Worm (Caenorhabditis elegans) whole organism, young adult: ENCODE measurements around the gene rnh-1.1.
A peak's percentile ranks its signal among the peaks of the same experiment; 100 is the strongest.

Experiments used
- B0019.2 ChIP-seq: fragments of 200-800 bp; sonication (Bioruptor generic); conservative IDR thresholded peaks from 2 replicates; pipeline ENCODE4 v1.3.6; 2022; ENCODE audit warnings: missing genetic modification reagents, missing genetic modification characterization, missing compliant biosample characterization
- F33H1.4 ChIP-seq: fragments of 200-800 bp; sonication (Bioruptor generic); IDR thresholded peaks from 2 replicates; pipeline ENCODE4 v1.3.6; 2022; ENCODE audit warnings: missing genetic modification reagents, missing genetic modification characterization, missing compliant biosample characterization
- F39B2.1 ChIP-seq: fragments of 200-800 bp; sonication (Bioruptor generic); IDR thresholded peaks from 2 replicates; pipeline ENCODE4 v1.3.6; 2022; ENCODE audit warnings: missing genetic modification reagents, missing genetic modification characterization, missing compliant biosample characterization
- F52B5.7 ChIP-seq: sonication (generic microtip); optimal IDR thresholded peaks from 2 replicates; lab custom pipeline; 2016; ENCODE audit warnings: mild to moderate bottlenecking, missing genetic modification characterization, missing compliant biosample characterization
- F57C9.4 ChIP-seq: sonication (generic microtip); optimal IDR thresholded peaks from 2 replicates; lab custom pipeline; 2017; ENCODE audit warnings: mild to moderate bottlenecking, missing genetic modification characterization, missing compliant biosample characterization
- K11D2.4 ChIP-seq: fragments of 200-800 bp; sonication (Bioruptor generic); IDR thresholded peaks from 2 replicates; pipeline ENCODE4 v1.3.6; 2022; ENCODE audit warnings: missing genetic modification reagents, missing genetic modification characterization, missing compliant biosample characterization
- Y67H2A.10 ChIP-seq: fragments of 200-800 bp; sonication (Bioruptor generic); conservative IDR thresholded peaks from 2 replicates; pipeline ENCODE4 v1.3.6; 2022; ENCODE audit warnings: missing genetic modification reagents, missing genetic modification characterization, missing compliant biosample characterization
- Y79H2A.3 ChIP-seq: fragments of 200-800 bp; sonication (Bioruptor generic); conservative IDR thresholded peaks from 2 replicates; pipeline ENCODE4 v1.3.6; 2022; ENCODE audit warnings: missing genetic modification reagents, missing genetic modification characterization, missing compliant biosample characterization
- akir-1 ChIP-seq: fragments of 200-800 bp; sonication (Bioruptor generic); optimal IDR thresholded peaks from 2 replicates; lab custom pipeline; 2018; ENCODE audit warnings: mild to moderate bottlenecking, missing genetic modification characterization, moderate library complexity, missing compliant biosample characterization
- atf-7 ChIP-seq: sonication (generic microtip); optimal IDR thresholded peaks from 2 replicates; lab custom pipeline; 2017; ENCODE audit warnings: mild to moderate bottlenecking, missing genetic modification characterization, missing compliant biosample characterization
- bed-1 ChIP-seq: fragments of 200-800 bp; sonication (Bioruptor generic); IDR thresholded peaks from 2 replicates; pipeline ENCODE4 v1.3.6; 2022; ENCODE audit warnings: missing genetic modification reagents, missing genetic modification characterization, missing compliant biosample characterization
- cebp-2 ChIP-seq: fragments of 200-800 bp; sonication (Bioruptor generic); IDR thresholded peaks from 2 replicates; pipeline ENCODE4 v1.3.6; 2022; ENCODE audit warnings: missing genetic modification characterization, missing compliant biosample characterization
- ceh-27 ChIP-seq: fragments of 200-800 bp; sonication (Bioruptor generic); optimal IDR thresholded peaks from 2 replicates; lab custom pipeline; 2018; ENCODE audit warnings: mild to moderate bottlenecking, missing genetic modification characterization, moderate library complexity, missing compliant biosample characterization
- ceh-79 ChIP-seq: sonication (generic microtip); optimal IDR thresholded peaks from 2 replicates; lab custom pipeline; 2017; ENCODE audit warnings: mild to moderate bottlenecking, missing genetic modification characterization, missing compliant biosample characterization
- chd-7 ChIP-seq: sonication (generic microtip); optimal IDR thresholded peaks from 2 replicates; lab custom pipeline; 2016; ENCODE audit warnings: mild to moderate bottlenecking, missing genetic modification characterization, moderate library complexity, missing compliant biosample characterization
- dpff-1 ChIP-seq: sonication (generic microtip); optimal IDR thresholded peaks from 2 replicates; lab custom pipeline; 2017; ENCODE audit warnings: mild to moderate bottlenecking, missing genetic modification characterization, missing compliant biosample characterization
- dpl-1 ChIP-seq: fragments of 150-350 bp; optimal IDR thresholded peaks from 2 replicates; lab custom pipeline; 2014; ENCODE audit warnings: missing biosample characterization, missing genetic modification reagents, missing genetic modification characterization
- ekl-4 ChIP-seq: fragments of 200-800 bp; sonication (Bioruptor generic); IDR thresholded peaks from 2 replicates; pipeline ENCODE4 v1.3.6; 2022; ENCODE audit warnings: missing genetic modification reagents, missing genetic modification characterization, missing compliant biosample characterization
- ets-4 ChIP-seq: fragments of 200-800 bp; sonication (Bioruptor generic); optimal IDR thresholded peaks from 2 replicates; lab custom pipeline; 2018; ENCODE audit warnings: mild to moderate bottlenecking, missing genetic modification characterization, missing compliant biosample characterization
- gei-17 ChIP-seq: fragments of 200-800 bp; sonication (Bioruptor generic); optimal IDR thresholded peaks from 2 replicates; lab custom pipeline; 2018; ENCODE audit warnings: mild to moderate bottlenecking, missing genetic modification characterization, missing compliant biosample characterization
- hlh-26 ChIP-seq: fragments of 200-800 bp; sonication (Bioruptor generic); conservative IDR thresholded peaks from 2 replicates; pipeline ENCODE4 v1.3.6; 2022; ENCODE audit warnings: missing genetic modification reagents, missing genetic modification characterization, missing compliant biosample characterization
- hmg-1.2 ChIP-seq: fragments of 200-800 bp; sonication (Bioruptor generic); IDR thresholded peaks from 2 replicates; pipeline ENCODE4 v1.3.6; 2022; ENCODE audit warnings: missing genetic modification reagents, missing genetic modification characterization, missing compliant biosample characterization
- hmg-20 ChIP-seq: fragments of 200-800 bp; sonication (Bioruptor generic); IDR thresholded peaks from 2 replicates; pipeline ENCODE4 v1.3.6; 2022; ENCODE audit warnings: missing genetic modification reagents, missing genetic modification characterization, missing compliant biosample characterization
- hrde-1 ChIP-seq: sonication (generic microtip); optimal IDR thresholded peaks from 2 replicates; lab custom pipeline; 2016; ENCODE audit warnings: missing genetic modification characterization, mild to moderate bottlenecking, missing compliant biosample characterization, moderate library complexity, missing genotype, missing genetic modification reagents, borderline replicate concordance
- let-526 ChIP-seq: fragments of 200-800 bp; sonication (Bioruptor generic); IDR thresholded peaks from 2 replicates; pipeline ENCODE4 v1.3.6; 2022; ENCODE audit warnings: missing genetic modification reagents, missing genetic modification characterization, missing compliant biosample characterization
- let-607 ChIP-seq, 2 experiments: fragments of 200-800 bp in 1 of 2; sonication (Bioruptor generic) in 1 of 2; sonication (generic microtip) in 1 of 2; optimal IDR thresholded peaks; 2 replicates each; lab custom pipeline; 2016 to 2018; ENCODE audit warnings: mild to moderate bottlenecking in 2 of 2, missing compliant biosample characterization in 2 of 2, missing genetic modification characterization in 2 of 2, moderate library complexity in 2 of 2, missing genotype in 1 of 2
- madf-8 ChIP-seq: fragments of 200-800 bp; sonication (Bioruptor generic); conservative IDR thresholded peaks from 2 replicates; pipeline ENCODE4 v1.3.6; 2022; ENCODE audit warnings: missing genetic modification reagents, missing genetic modification characterization, missing compliant biosample characterization
- mcd-1 ChIP-seq: fragments of 200-800 bp; sonication (Bioruptor generic); IDR thresholded peaks from 2 replicates; pipeline ENCODE4 v1.3.6; 2022; ENCODE audit warnings: missing genetic modification reagents, missing genetic modification characterization, missing compliant biosample characterization
- mxl-1 ChIP-seq: sonication (generic microtip); optimal IDR thresholded peaks from 2 replicates; lab custom pipeline; 2016; ENCODE audit warnings: missing genetic modification characterization, missing compliant biosample characterization
- nfya-1 ChIP-seq: sonication (generic microtip); optimal IDR thresholded peaks from 2 replicates; lab custom pipeline; 2017; ENCODE audit warnings: antibody characterized with exemption, missing compliant biosample characterization, missing genetic modification characterization, borderline replicate concordance; ENCODE audit not compliant: insufficient read depth
- nhr-27 ChIP-seq: fragments of 200-800 bp; sonication (Bioruptor generic); optimal IDR thresholded peaks from 2 replicates; lab custom pipeline; 2018; ENCODE audit warnings: mild to moderate bottlenecking, missing genetic modification characterization, moderate library complexity, missing compliant biosample characterization
- nhr-90 ChIP-seq: sonication (generic microtip); optimal IDR thresholded peaks from 2 replicates; lab custom pipeline; 2016; ENCODE audit warnings: missing genotype, mild to moderate bottlenecking, missing genetic modification characterization, missing compliant biosample characterization
- rcor-1 ChIP-seq: fragments of 200-800 bp; sonication (Bioruptor generic); IDR thresholded peaks from 2 replicates; pipeline ENCODE4 v1.3.6; 2022; ENCODE audit warnings: missing genetic modification reagents, missing genetic modification characterization, missing compliant biosample characterization
- rec-8 ChIP-seq, 2 experiments: sonication (generic microtip); optimal IDR thresholded peaks; 2 replicates each; lab custom pipeline; 2016; ENCODE audit warnings: mild to moderate bottlenecking in 2 of 2, missing genetic modification characterization in 2 of 2, missing genetic modification reagents in 2 of 2, missing genotype in 2 of 2, missing biosample characterization in 1 of 2, missing compliant biosample characterization in 1 of 2, moderate library complexity in 1 of 2
- snpc-1.3 ChIP-seq: sonication (generic microtip); optimal IDR thresholded peaks from 2 replicates; lab custom pipeline; 2017; ENCODE audit warnings: missing genetic modification characterization, mild to moderate bottlenecking, missing compliant biosample characterization, antibody characterized with exemption, moderate library complexity, missing genotype, missing genetic modification reagents; ENCODE audit not compliant: insufficient read depth
- unc-130 ChIP-seq: sonication (generic microtip); optimal IDR thresholded peaks from 2 replicates; lab custom pipeline; 2016; ENCODE audit warnings: missing genetic modification reagents, missing genetic modification characterization, missing compliant biosample characterization
- ztf-25 ChIP-seq: fragments of 200-800 bp; sonication (Bioruptor generic); IDR thresholded peaks from 2 replicates; pipeline ENCODE4 v1.3.6; 2022; ENCODE audit warnings: missing genetic modification reagents, missing genetic modification characterization, missing compliant biosample characterization
- ztf-28 ChIP-seq: fragments of 200-800 bp; sonication (Bioruptor generic); IDR thresholded peaks from 2 replicates; pipeline ENCODE4 v1.3.6; 2022; ENCODE audit warnings: missing genetic modification reagents, missing genetic modification characterization, missing compliant biosample characterization
- ztf-3 ChIP-seq: fragments of 200-800 bp; sonication (Bioruptor generic); optimal IDR thresholded peaks from 2 replicates; lab custom pipeline; 2018; ENCODE audit warnings: mild to moderate bottlenecking, missing genetic modification characterization, missing compliant biosample characterization

Gene rnh-1.1

ce11 chrII:7478487-7479234 is 46.9 kb upstream of the rnh-1.1 start, which contains the start of the genes aka-1 and ubc-6 (continued):
- TF ChIP-seq ztf-3 (GFP tag; lab: Kevin White, UChicago) (peak; percentile 51), Y79H2A.3 (GFP tag; lab: Robert Waterston, UW) (peak; percentile 95), ekl-4 (GFP tag; lab: Robert Waterston, UW) (peak; percentile 96), snpc-1.3 (tag; lab: Kevin White, UChicago) (peak; percentile 41), rcor-1 (GFP tag; lab: Robert Waterston, UW) (peak; percentile 93), akir-1 (GFP tag; lab: Kevin White, UChicago) (peak; percentile 56), ets-4 (GFP tag; lab: Kevin White, UChicago) (no peak), nhr-27 (tag; lab: Kevin White, UChicago) (peak; percentile 15), K11D2.4 (GFP tag; lab: Robert Waterston, UW) (peak; percentile 94), mxl-1 (tag; lab: Kevin White, UChicago) (no peak), madf-8 (GFP tag; lab: Robert Waterston, UW) (peak; percentile 85), hrde-1 (tag; lab: Kevin White, UChicago) (peak; percentile 48), ceh-79 (no peak), unc-130 (peak; percentile 83), gei-17 (GFP tag; lab: Kevin White, UChicago) (peak; percentile 66), ceh-27 (peak; percentile 94), nfya-1 (tag; lab: Kevin White, UChicago) (no peak), F39B2.1 (GFP tag; lab: Robert Waterston, UW) (no peak), ztf-28 (GFP tag; lab: Robert Waterston, UW) (peak; percentile 92), hmg-20 (peak; percentile 78), B0019.2 (peak; percentile 97), dpl-1 (GFP tag; lab: Kevin White, UChicago) (peak; percentile 34), let-607 (tag; optimal IDR thresholded peaks at IDR 0.05; lab: Kevin White, UChicago) (peak; percentile 69 to 83), hmg-1.2 (GFP tag; lab: Robert Waterston, UW) (peak; percentile 82), let-526 (GFP tag; lab: Robert Waterston, UW) (peak; percentile 91), chd-7 (peak; percentile 71), F52B5.7 (tag; lab: Kevin White, UChicago) (peak; percentile 54), bed-1 (peak; percentile 70; the same call in 1 of the 2 replicates), atf-7 (tag; lab: Kevin White, UChicago) (peak; percentile 62), hlh-26 (no peak), dpff-1 (tag; lab: Kevin White, UChicago) (no peak), ztf-25 (GFP tag; lab: Robert Waterston, UW) (peak; percentile 97), Y67H2A.10 (GFP tag; lab: Robert Waterston, UW) (peak; percentile 92), mcd-1 (GFP tag; lab: Robert Waterston, UW) (peak; percentile 96), F33H1.4 (GFP tag; lab: Robert Waterston, UW) (peak; percentile 80), F57C9.4 (no peak), cebp-2 (GFP tag; lab: Robert Waterston, UW) (peak; percentile 78; the same call in 1 of the 2 replicates), rec-8 (tag; optimal IDR thresholded peaks at IDR 0.05; lab: Kevin White, UChicago) (no peak), nhr-90 (tag; lab: Kevin White, UChicago) (peak; percentile 77)
